Fruit fly (Drosophila melanogaster) whole organism, embryonic: ENCODE results near the gene Taf10.

ENCODE experiments used
- Atf6 ChIP-seq: fragments of 200-800 bp; sonication (Bioruptor generic); IDR thresholded peaks from 2 replicates; pipeline ENCODE4 v1.3.6; 2022; ENCODE audit warnings: missing biosample characterization, missing genetic modification characterization
- B-H1 ChIP-seq: fragments of 200-800 bp; sonication (Bioruptor generic); IDR thresholded peaks from 3 replicates; pipeline ENCODE4 v1.3.6; 2022; ENCODE audit warnings: missing biosample characterization, missing genetic modification characterization
- C15 ChIP-seq: fragments of 200-800 bp; sonication (Bioruptor generic); IDR thresholded peaks from 3 replicates; pipeline ENCODE4 v1.3.6; 2022; ENCODE audit warnings: missing biosample characterization, missing genetic modification characterization
- CG10209 ChIP-seq: fragments of 200-800 bp; sonication (Bioruptor generic); optimal IDR thresholded peaks from 3 replicates; lab custom pipeline; 2017; ENCODE audit warnings: missing biosample characterization, mild to moderate bottlenecking, missing genetic modification characterization, missing genetic modification reagents
- CG10366 ChIP-seq: fragments of 200-800 bp; sonication (Bioruptor generic); IDR thresholded peaks from 2 replicates; pipeline ENCODE4 v1.3.6; 2022; ENCODE audit warnings: missing biosample characterization, missing genetic modification characterization
- CG12391 ChIP-seq: fragments of 200-800 bp; sonication (Bioruptor generic); optimal IDR thresholded peaks from 3 replicates; lab custom pipeline; 2018; ENCODE audit warnings: missing biosample characterization, mild to moderate bottlenecking, missing genetic modification characterization, moderate library complexity
- CG14050 ChIP-seq: fragments of 200-800 bp; sonication (Bioruptor generic); IDR thresholded peaks from 3 replicates; pipeline ENCODE4 v1.3.6; 2022; ENCODE audit warnings: missing biosample characterization, missing genetic modification characterization
- CG16779 ChIP-seq: fragments of 200-800 bp; sonication (Bioruptor generic); IDR thresholded peaks from 2 replicates; pipeline ENCODE4 v1.3.6; 2022; ENCODE audit warnings: missing biosample characterization, missing genetic modification characterization
- CG16815 ChIP-seq: fragments of 200-800 bp; sonication (Bioruptor generic); optimal IDR thresholded peaks from 3 replicates; lab custom pipeline; 2017; ENCODE audit warnings: missing biosample characterization, mild to moderate bottlenecking, missing genetic modification characterization
- CG17328 ChIP-seq: fragments of 200-800 bp; sonication (Bioruptor generic); IDR thresholded peaks from 2 replicates; pipeline ENCODE4 v1.3.6; 2022; ENCODE audit warnings: missing biosample characterization, missing genetic modification characterization
- CG1832 ChIP-seq: fragments of 200-800 bp; sonication (Bioruptor generic); optimal IDR thresholded peaks from 2 replicates; lab custom pipeline; 2017; ENCODE audit warnings: missing biosample characterization, mild to moderate bottlenecking, missing genetic modification characterization, inconsistent platforms
- CG2120 ChIP-seq: fragments of 200-800 bp; sonication (Bioruptor generic); optimal IDR thresholded peaks from 3 replicates; lab custom pipeline; 2016; ENCODE audit warnings: missing biosample characterization, missing genetic modification characterization
- CG2202 ChIP-seq: fragments of 200-800 bp; sonication (Bioruptor generic); optimal IDR thresholded peaks from 2 replicates; lab custom pipeline; 2018; ENCODE audit warnings: missing biosample characterization, mild to moderate bottlenecking, missing genetic modification characterization
- CG2712 ChIP-seq: fragments of 200-800 bp; optimal IDR thresholded peaks from 3 replicates; lab custom pipeline; 2019; ENCODE audit warnings: missing biosample characterization, mild to moderate bottlenecking, missing genetic modification characterization, moderate library complexity
- CG31441 ChIP-seq: fragments of 200-800 bp; sonication (Bioruptor generic); IDR thresholded peaks from 2 replicates; pipeline ENCODE4 v1.3.6; 2022; ENCODE audit warnings: missing biosample characterization, missing genetic modification characterization
- CG32767 ChIP-seq: fragments of 200-800 bp; sonication (Bioruptor generic); IDR thresholded peaks from 2 replicates; pipeline ENCODE4 v1.3.6; 2022; ENCODE audit warnings: missing biosample characterization, missing genetic modification characterization
- CG34376 ChIP-seq: fragments of 200-800 bp; sonication (Bioruptor generic); optimal IDR thresholded peaks from 2 replicates; lab custom pipeline; 2018; ENCODE audit warnings: missing biosample characterization, mild to moderate bottlenecking, missing genetic modification characterization
- CG4424 ChIP-seq: fragments of 200-800 bp; sonication (Bioruptor generic); optimal IDR thresholded peaks from 3 replicates; lab custom pipeline; 2016; ENCODE audit warnings: missing biosample characterization, missing genetic modification characterization
- CG5953 ChIP-seq: fragments of 200-800 bp; sonication (Bioruptor generic); IDR thresholded peaks from 2 replicates; pipeline ENCODE4 v1.3.6; 2022; ENCODE audit warnings: missing biosample characterization, missing genetic modification characterization
- CG6689 ChIP-seq: fragments of 200-800 bp; sonication (Bioruptor generic); IDR thresholded peaks from 2 replicates; pipeline ENCODE4 v1.3.6; 2022; ENCODE audit warnings: missing biosample characterization, missing genetic modification characterization
- CG7556 ChIP-seq: fragments of 200-800 bp; sonication (Bioruptor generic); optimal IDR thresholded peaks from 2 replicates; lab custom pipeline; 2017; ENCODE audit warnings: missing biosample characterization, mild to moderate bottlenecking, missing genetic modification characterization
- CG8359 ChIP-seq: fragments of 200-800 bp; sonication (Bioruptor generic); optimal IDR thresholded peaks from 2 replicates; lab custom pipeline; 2017; ENCODE audit warnings: missing biosample characterization, mild to moderate bottlenecking, missing genetic modification characterization, borderline replicate concordance
- CG9215 ChIP-seq: fragments of 200-800 bp; sonication (Bioruptor generic); IDR thresholded peaks from 2 replicates; pipeline ENCODE4 v1.3.6; 2022; ENCODE audit warnings: missing biosample characterization, missing genetic modification characterization
- CG9727 ChIP-seq: fragments of 200-800 bp; sonication (Bioruptor generic); optimal IDR thresholded peaks from 3 replicates; lab custom pipeline; 2017; ENCODE audit warnings: missing biosample characterization, mild to moderate bottlenecking, missing genetic modification characterization
- CG9876 ChIP-seq: fragments of 200-800 bp; sonication (Bioruptor generic); optimal IDR thresholded peaks from 2 replicates; lab custom pipeline; 2016; ENCODE audit warnings: missing biosample characterization, missing genetic modification characterization
- CG9932 ChIP-seq: fragments of 200-800 bp; sonication (Bioruptor generic); IDR thresholded peaks from 2 replicates; pipeline ENCODE4 v1.3.6; 2022; ENCODE audit warnings: missing biosample characterization, missing genetic modification characterization
- Dbx ChIP-seq: fragments of 200-800 bp; sonication (Bioruptor generic); IDR thresholded peaks from 3 replicates; pipeline ENCODE4 v1.3.6; 2022; ENCODE audit warnings: missing biosample characterization, missing genetic modification characterization
- E2f1 ChIP-seq: fragments of 200-800 bp; sonication (Bioruptor generic); IDR thresholded peaks from 2 replicates; pipeline ENCODE4 v1.3.6; 2022; ENCODE audit warnings: missing biosample characterization, missing genetic modification characterization
- Eip74EF ChIP-seq, 2 experiments: fragments of 200-800 bp in 1 of 2; fragments of >200 bp in 1 of 2; sonication (Bioruptor generic) in 1 of 2; optimal IDR thresholded peaks; 2 replicates each; lab custom pipeline; 2017 to 2019; ENCODE audit warnings: missing biosample characterization in 2 of 2, missing genetic modification characterization in 2 of 2, mild to moderate bottlenecking in 1 of 2, moderate library complexity in 1 of 2
- Fer2 ChIP-seq: fragments of 200-800 bp; sonication (Bioruptor generic); optimal IDR thresholded peaks from 2 replicates; lab custom pipeline; 2018; ENCODE audit warnings: missing biosample characterization, mild to moderate bottlenecking, missing genetic modification characterization, moderate library complexity
- Fer3 ChIP-seq: fragments of 200-800 bp; sonication (Bioruptor generic); optimal IDR thresholded peaks from 2 replicates; lab custom pipeline; 2018; ENCODE audit warnings: missing biosample characterization, mild to moderate bottlenecking, missing genetic modification characterization, moderate library complexity
- H2.0 ChIP-seq: fragments of 200-800 bp; sonication (Bioruptor generic); IDR thresholded peaks from 2 replicates; pipeline ENCODE4 v1.3.6; 2022; ENCODE audit warnings: missing biosample characterization, missing genetic modification characterization
- HHEX ChIP-seq: fragments of 200-800 bp; sonication (Bioruptor generic); optimal IDR thresholded peaks from 3 replicates; lab custom pipeline; 2017; ENCODE audit warnings: missing biosample characterization, mild to moderate bottlenecking, missing genetic modification characterization, missing genetic modification reagents
- HLH54F ChIP-seq: fragments of 200-800 bp; sonication (Bioruptor generic); optimal IDR thresholded peaks from 3 replicates; lab custom pipeline; 2016; ENCODE audit warnings: missing biosample characterization, missing genetic modification characterization
- Hand ChIP-seq: fragments of 200-800 bp; sonication (Bioruptor generic); optimal IDR thresholded peaks from 2 replicates; lab custom pipeline; 2017; ENCODE audit warnings: mild to moderate bottlenecking, missing biosample characterization, missing genetic modification reagents, missing genetic modification characterization
- Hey ChIP-seq: fragments of 200-800 bp; sonication (Bioruptor generic); optimal IDR thresholded peaks from 3 replicates; lab custom pipeline; 2018; ENCODE audit warnings: missing biosample characterization, mild to moderate bottlenecking, missing genetic modification characterization
- Hmr ChIP-seq: fragments of 200-800 bp; sonication (Bioruptor generic); optimal IDR thresholded peaks from 3 replicates; lab custom pipeline; 2017; ENCODE audit warnings: mild to moderate bottlenecking, missing biosample characterization, missing genetic modification reagents, missing genetic modification characterization
- Lim3 ChIP-seq: fragments of 200-800 bp; sonication (Bioruptor generic); IDR thresholded peaks from 2 replicates; pipeline ENCODE4 v1.3.6; 2022; ENCODE audit warnings: missing biosample characterization, missing genetic modification characterization
- Sry-β ChIP-seq: fragments of 200-800 bp; sonication (Bioruptor generic); optimal IDR thresholded peaks from 2 replicates; lab custom pipeline; 2018; ENCODE audit warnings: missing biosample characterization, mild to moderate bottlenecking, missing genetic modification characterization, moderate library complexity
- chn ChIP-seq: fragments of 200-800 bp; sonication (Bioruptor generic); optimal IDR thresholded peaks from 2 replicates; lab custom pipeline; 2016; ENCODE audit warnings: missing biosample characterization, missing genetic modification characterization
- ewg ChIP-seq: fragments of 200-800 bp; sonication (Bioruptor generic); optimal IDR thresholded peaks from 3 replicates; lab custom pipeline; 2017; ENCODE audit warnings: mild to moderate bottlenecking, missing biosample characterization, missing genetic modification reagents, missing genetic modification characterization
- hkb ChIP-seq, 2 experiments: fragments of 200-800 bp in 1 of 2; fragments of >200 bp in 1 of 2; sonication (Bioruptor generic) in 1 of 2; IDR thresholded peaks in 1 of 2; optimal IDR thresholded peaks in 1 of 2; 2 replicates each; pipeline versions ENCODE4 v1.3.6 to Lab custom; 2017 to 2022; ENCODE audit warnings: missing biosample characterization in 1 of 2, missing genetic modification characterization in 1 of 2
- lilli ChIP-seq: fragments of 200-800 bp; sonication (Bioruptor generic); optimal IDR thresholded peaks from 3 replicates; lab custom pipeline; 2016; ENCODE audit warnings: missing biosample characterization, missing genetic modification characterization
- lmd ChIP-seq: fragments of 200-800 bp; sonication (Bioruptor generic); IDR thresholded peaks from 2 replicates; pipeline ENCODE4 v1.3.6; 2022; ENCODE audit warnings: missing biosample characterization, missing genetic modification characterization
- pita ChIP-seq: fragments of 200-800 bp; sonication (Bioruptor generic); optimal IDR thresholded peaks from 2 replicates; lab custom pipeline; 2017; ENCODE audit warnings: missing biosample characterization, mild to moderate bottlenecking, missing genetic modification characterization
- row ChIP-seq: fragments of 200-800 bp; sonication (Bioruptor generic); IDR thresholded peaks from 3 replicates; pipeline ENCODE4 v1.3.6; 2022; ENCODE audit warnings: missing biosample characterization, missing genetic modification characterization
- sens ChIP-seq: fragments of 200-800 bp; sonication (Bioruptor generic); peaks from one replicate; lab custom pipeline; 2016; ENCODE audit warnings: missing biosample characterization, missing genetic modification characterization
- sim ChIP-seq: fragments of 200-800 bp; sonication (Bioruptor generic); IDR thresholded peaks from 2 replicates; pipeline ENCODE4 v1.3.6; 2022; ENCODE audit warnings: missing biosample characterization, missing genetic modification characterization
- ssp ChIP-seq: fragments of 200-800 bp; sonication (Bioruptor generic); IDR thresholded peaks from 2 replicates; pipeline ENCODE4 v1.3.6; 2022; ENCODE audit warnings: missing biosample characterization, missing genetic modification characterization
- ttk ChIP-seq: fragments of 200-800 bp; sonication (Bioruptor generic); IDR thresholded peaks from 2 replicates; pipeline ENCODE4 v2.1.2; 2022; ENCODE audit warnings: missing biosample characterization, missing genetic modification characterization
- tx ChIP-seq: fragments of 200-800 bp; sonication (Bioruptor generic); optimal IDR thresholded peaks from 2 replicates; lab custom pipeline; 2016; ENCODE audit warnings: missing biosample characterization, missing genetic modification characterization

Gene Taf10

DNA sequence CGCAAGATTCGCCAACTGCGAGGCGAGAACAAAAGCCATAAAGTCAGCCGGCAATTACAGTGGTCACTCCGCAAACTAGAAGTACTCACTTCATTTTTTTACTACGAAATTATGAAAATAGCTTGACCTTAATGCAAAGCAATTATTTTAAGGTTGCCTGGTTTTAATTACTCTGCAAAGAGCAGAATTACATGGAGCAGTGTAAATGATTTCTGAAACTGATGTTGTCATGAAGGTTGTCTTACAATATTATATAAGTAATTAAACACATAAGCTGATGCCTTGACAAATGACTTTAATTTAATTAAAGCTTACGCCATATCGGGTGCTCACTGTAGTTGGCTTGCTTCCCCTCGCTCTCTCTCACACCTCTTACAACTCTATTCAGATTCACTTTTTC, 33.5 kb upstream of the Taf10 start (continued):
- TF ChIP-seq hkb (optimal IDR thresholded peaks at IDR 0.05; lab: Kevin White, UChicago) (no peak), hkb (GFP tag; IDR thresholded peaks at IDR 0.05; lab: Robert Waterston, UW) (peak; percentile 31; the same call in 1 of the 2 replicates), ewg (GFP tag; lab: Kevin White, UChicago) (no peak), CG16815 (GFP tag; lab: Kevin White, UChicago) (peak; percentile 46), Lim3 (GFP tag; lab: Robert Waterston, UW) (no peak), HHEX (GFP tag; lab: Kevin White, UChicago) (peak; percentile 48), sim (GFP tag; lab: Robert Waterston, UW) (no peak), tx (GFP tag; lab: Kevin White, UChicago) (peak; percentile 2), Atf6 (GFP tag; lab: Robert Waterston, UW) (peak; percentile 48; the same call in 1 of the 2 replicates), CG6689 (GFP tag; lab: Robert Waterston, UW) (peak; percentile 41), CG32767 (no peak), Eip74EF (GFP tag; optimal IDR thresholded peaks at IDR 0.05; lab: Kevin White, UChicago) (no peak), CG9727 (peak; percentile 66), Hmr (GFP tag; lab: Kevin White, UChicago) (peak; percentile 67), lmd (peak; percentile 55), row (GFP tag; lab: Robert Waterston, UW) (peak; percentile 68), Hey (tag; lab: Kevin White, UChicago) (no peak), lilli (GFP tag; lab: Kevin White, UChicago) (peak; percentile 72), Fer2 (tag; lab: Kevin White, UChicago) (no peak), C15 (GFP tag; lab: Robert Waterston, UW) (no peak), ssp (GFP tag; lab: Robert Waterston, UW) (0 out of 2 replicates have a peak, but pooled peaks have one; percentile 9), Sry-β (GFP tag; lab: Kevin White, UChicago) (no peak), ttk (GFP tag; lab: Robert Waterston, UW) (no peak), CG8359 (GFP tag; lab: Kevin White, UChicago) (no peak), H2.0 (GFP tag; lab: Robert Waterston, UW) (no peak), CG10366 (peak; percentile 34; the same call in 1 of the 2 replicates), CG16779 (GFP tag; lab: Robert Waterston, UW) (no peak), CG17328 (GFP tag; lab: Robert Waterston, UW) (peak; percentile 17; the same call in 1 of the 2 replicates), B-H1 (GFP tag; lab: Robert Waterston, UW) (no peak), CG9932 (GFP tag; lab: Robert Waterston, UW) (peak; percentile 64), CG4424 (GFP tag; lab: Kevin White, UChicago) (peak; percentile 17), Fer3 (peak; percentile 55), HLH54F (peak; percentile 49), pita (GFP tag; lab: Kevin White, UChicago) (no peak), CG10209 (GFP tag; lab: Kevin White, UChicago) (peak; percentile 50), CG12391 (tag; lab: Kevin White, UChicago) (peak; percentile 23), CG2712 (tag; lab: Kevin White, UChicago) (peak; percentile 42), CG9876 (no peak), CG1832 (no peak), chn (GFP tag; lab: Kevin White, UChicago) (no peak), CG7556 (GFP tag; lab: Kevin White, UChicago) (peak; percentile 42), CG14050 (GFP tag; lab: Robert Waterston, UW) (no peak), Hand (GFP tag; lab: Kevin White, UChicago) (peak; percentile 46), CG34376 (GFP tag; lab: Kevin White, UChicago) (no peak), Dbx (peak; percentile 70), CG2202 (tag; lab: Kevin White, UChicago) (no peak), E2f1 (GFP tag; lab: Robert Waterston, UW) (no peak), CG31441 (GFP tag; lab: Robert Waterston, UW) (peak; percentile 42), CG2120 (GFP tag; lab: Kevin White, UChicago) (peak; percentile 86), CG9215 (GFP tag; lab: Robert Waterston, UW) (peak; percentile 47), sens (GFP tag; lab: Kevin White, UChicago) (peak; percentile 88), CG5953 (GFP tag; lab: Robert Waterston, UW) (no peak)
